Fruit fly (Drosophila melanogaster) whole organism, embryonic: Measurements from ENCODE around the gene CG17929.

Experiments
- ATbp ChIP-seq: fragments of 200-800 bp; sonication (Bioruptor generic); optimal IDR thresholded peaks from 2 replicates; lab custom pipeline; 2017; ENCODE audit warnings: missing biosample characterization, mild to moderate bottlenecking, missing genetic modification characterization, missing genetic modification reagents
- Aef1 ChIP-seq: fragments of 200-800 bp; sonication (Bioruptor generic); IDR thresholded peaks from 3 replicates; pipeline ENCODE4 v1.3.6; 2022; ENCODE audit warnings: missing biosample characterization, missing genetic modification characterization
- Antp ChIP-seq: fragments of 200-800 bp; sonication (Bioruptor generic); optimal IDR thresholded peaks from 3 replicates; lab custom pipeline; 2016; ENCODE audit warnings: missing biosample characterization, missing genetic modification characterization
- BtbVII ChIP-seq: fragments of 200-800 bp; sonication (Bioruptor generic); optimal IDR thresholded peaks from 3 replicates; lab custom pipeline; 2017; ENCODE audit warnings: missing biosample characterization, mild to moderate bottlenecking, missing genetic modification characterization
- Bteb2 ChIP-seq: fragments of 200-800 bp; sonication (Bioruptor generic); optimal IDR thresholded peaks from 2 replicates; lab custom pipeline; 2016; ENCODE audit warnings: missing biosample characterization, missing genetic modification characterization
- CG11247 ChIP-seq: fragments of 200-800 bp; sonication (Bioruptor generic); IDR thresholded peaks from 2 replicates; pipeline ENCODE4 v1.3.6; 2022; ENCODE audit warnings: missing biosample characterization, missing genetic modification characterization
- CG12155 ChIP-seq: fragments of 200-800 bp; sonication (Bioruptor generic); optimal IDR thresholded peaks from 3 replicates; lab custom pipeline; 2016; ENCODE audit warnings: missing biosample characterization, missing genetic modification characterization
- CG1233 ChIP-seq: fragments of 200-800 bp; sonication (Bioruptor generic); optimal IDR thresholded peaks from 4 replicates; lab custom pipeline; 2018; ENCODE audit warnings: missing biosample characterization, mild to moderate bottlenecking, missing genetic modification characterization
- CG12942 ChIP-seq: fragments of 200-800 bp; sonication (Bioruptor generic); optimal IDR thresholded peaks from 3 replicates; lab custom pipeline; 2016; ENCODE audit warnings: missing biosample characterization, missing genetic modification characterization
- CG14710 ChIP-seq: fragments of 200-800 bp; sonication (Bioruptor generic); optimal IDR thresholded peaks from 3 replicates; lab custom pipeline; 2019; ENCODE audit warnings: missing biosample characterization, mild to moderate bottlenecking, missing genetic modification characterization, moderate library complexity
- CG17359 ChIP-seq: fragments of 200-800 bp; sonication (Bioruptor generic); optimal IDR thresholded peaks from 3 replicates; lab custom pipeline; 2018; ENCODE audit warnings: missing biosample characterization, mild to moderate bottlenecking, missing genetic modification characterization, moderate library complexity
- CG18262 ChIP-seq: fragments of 200-800 bp; optimal IDR thresholded peaks from 3 replicates; lab custom pipeline; 2019; ENCODE audit warnings: missing biosample characterization, mild to moderate bottlenecking, missing genetic modification characterization, moderate library complexity
- CG18619 ChIP-seq: fragments of 200-800 bp; sonication (Bioruptor generic); optimal IDR thresholded peaks from 3 replicates; lab custom pipeline; 2017; ENCODE audit warnings: missing biosample characterization, mild to moderate bottlenecking, missing genetic modification characterization
- CG2120 ChIP-seq: fragments of 200-800 bp; sonication (Bioruptor generic); optimal IDR thresholded peaks from 3 replicates; lab custom pipeline; 2016; ENCODE audit warnings: missing biosample characterization, missing genetic modification characterization
- CG31441 ChIP-seq: fragments of 200-800 bp; sonication (Bioruptor generic); IDR thresholded peaks from 2 replicates; pipeline ENCODE4 v1.3.6; 2022; ENCODE audit warnings: missing biosample characterization, missing genetic modification characterization
- CG32532 ChIP-seq: fragments of 200-800 bp; sonication (Bioruptor generic); IDR thresholded peaks from 2 replicates; pipeline ENCODE4 v1.3.6; 2022; ENCODE audit warnings: missing biosample characterization, missing genetic modification characterization
- CG32767 ChIP-seq: fragments of 200-800 bp; sonication (Bioruptor generic); IDR thresholded peaks from 2 replicates; pipeline ENCODE4 v1.3.6; 2022; ENCODE audit warnings: missing biosample characterization, missing genetic modification characterization
- CG3281 ChIP-seq: fragments of 200-800 bp; sonication (Bioruptor generic); optimal IDR thresholded peaks from 3 replicates; lab custom pipeline; 2017; ENCODE audit warnings: missing biosample characterization, mild to moderate bottlenecking, missing genetic modification characterization
- CG43689 ChIP-seq: fragments of 200-800 bp; sonication (Bioruptor generic); IDR thresholded peaks from 2 replicates; pipeline ENCODE4 v1.3.6; 2022; ENCODE audit warnings: missing biosample characterization, missing genetic modification characterization
- CG6813 ChIP-seq: fragments of 200-800 bp; sonication (Bioruptor generic); optimal IDR thresholded peaks from 2 replicates; lab custom pipeline; 2017; ENCODE audit warnings: missing biosample characterization, missing genetic modification characterization, mild to moderate bottlenecking, moderate library complexity, missing genetic modification reagents
- CG7839 ChIP-seq: fragments of 200-800 bp; sonication (Bioruptor generic); optimal IDR thresholded peaks from 3 replicates; lab custom pipeline; 2018; ENCODE audit warnings: missing biosample characterization, mild to moderate bottlenecking, missing genetic modification characterization, moderate library complexity
- CG9437 ChIP-seq: fragments of 200-800 bp; sonication (Bioruptor generic); optimal IDR thresholded peaks from 2 replicates; lab custom pipeline; 2018; ENCODE audit warnings: missing biosample characterization, mild to moderate bottlenecking, missing genetic modification characterization
- CG9817 ChIP-seq: fragments of 200-800 bp; sonication (Bioruptor generic); optimal IDR thresholded peaks from 2 replicates; lab custom pipeline; 2018; ENCODE audit warnings: missing biosample characterization, mild to moderate bottlenecking, missing genetic modification characterization, moderate library complexity
- CrebB ChIP-seq: fragments of 200-800 bp; sonication (Bioruptor generic); optimal IDR thresholded peaks from 3 replicates; lab custom pipeline; 2018; ENCODE audit warnings: missing biosample characterization, mild to moderate bottlenecking, missing genetic modification characterization
- Hr3 ChIP-seq: fragments of 200-800 bp; sonication (Bioruptor generic); optimal IDR thresholded peaks from 3 replicates; lab custom pipeline; 2016; ENCODE audit warnings: missing biosample characterization, missing genetic modification characterization
- Lpt ChIP-seq: fragments of >200 bp; optimal IDR thresholded peaks from 2 replicates; lab custom pipeline; 2018; ENCODE audit warnings: missing biosample characterization, missing genetic modification characterization
- Meics ChIP-seq: fragments of 200-800 bp; sonication (Bioruptor generic); optimal IDR thresholded peaks from 2 replicates; lab custom pipeline; 2017; ENCODE audit warnings: missing biosample characterization, mild to moderate bottlenecking, missing genetic modification characterization
- Pdp1 ChIP-seq, 2 experiments: fragments of 200-800 bp; sonication (Bioruptor generic); optimal IDR thresholded peaks; 3 replicates each; lab custom pipeline; 2016; ENCODE audit warnings: missing biosample characterization in 2 of 2, missing genetic modification characterization in 2 of 2, mild to moderate bottlenecking in 1 of 2, moderate library complexity in 1 of 2
- Rfx ChIP-seq: fragments of 200-800 bp; sonication (Bioruptor generic); IDR thresholded peaks from 2 replicates; pipeline ENCODE4 v1.3.6; 2022; ENCODE audit warnings: missing biosample characterization, missing genetic modification characterization
- Spps ChIP-seq: fragments of 200-800 bp; sonication (Bioruptor generic); optimal IDR thresholded peaks from 2 replicates; lab custom pipeline; 2018; ENCODE audit warnings: missing biosample characterization, mild to moderate bottlenecking, missing genetic modification characterization
- Trl ChIP-seq, 3 experiments: fragments of >200 bp in 2 of 3; fragments of 200-800 bp in 1 of 3; sonication (Bioruptor generic) in 1 of 3; optimal IDR thresholded peaks; 2 replicates in 1 of 3; 3 replicates in 2 of 3; lab custom pipeline; 2016 to 2017; ENCODE audit warnings: missing biosample characterization in 1 of 3, missing genetic modification characterization in 1 of 3
- Usf ChIP-seq: fragments of 200-800 bp; sonication (Bioruptor generic); optimal IDR thresholded peaks from 2 replicates; lab custom pipeline; 2017; ENCODE audit warnings: missing genotype, missing biosample characterization, missing genetic modification characterization
- Vsx1 ChIP-seq: fragments of 200-800 bp; sonication (Bioruptor generic); optimal IDR thresholded peaks from 2 replicates; lab custom pipeline; 2017; ENCODE audit warnings: missing biosample characterization, mild to moderate bottlenecking, missing genetic modification characterization, missing genetic modification reagents
- Xrp1 ChIP-seq: fragments of 200-800 bp; sonication (Bioruptor generic); IDR thresholded peaks from 2 replicates; pipeline ENCODE4 v1.3.6; 2022; ENCODE audit warnings: missing biosample characterization, missing genetic modification characterization
- bcd ChIP-seq: fragments of 200-800 bp; sonication (Bioruptor generic); optimal IDR thresholded peaks from 2 replicates; lab custom pipeline; 2017; ENCODE audit warnings: missing biosample characterization, mild to moderate bottlenecking, missing genetic modification characterization
- croc ChIP-seq: fragments of 200-800 bp; sonication (Bioruptor generic); conservative IDR thresholded peaks from 3 replicates; pipeline ENCODE4 v1.3.6; 2022; ENCODE audit warnings: missing biosample characterization, missing genetic modification characterization
- grn ChIP-seq: fragments of 200-800 bp; sonication (Bioruptor generic); optimal IDR thresholded peaks from 3 replicates; lab custom pipeline; 2017; ENCODE audit warnings: missing biosample characterization, missing genetic modification characterization
- hkb ChIP-seq, 2 experiments: fragments of 200-800 bp in 1 of 2; fragments of >200 bp in 1 of 2; sonication (Bioruptor generic) in 1 of 2; IDR thresholded peaks in 1 of 2; optimal IDR thresholded peaks in 1 of 2; 2 replicates each; pipeline versions ENCODE4 v1.3.6 to Lab custom; 2017 to 2022; ENCODE audit warnings: missing biosample characterization in 1 of 2, missing genetic modification characterization in 1 of 2
- maf-S ChIP-seq: fragments of 200-800 bp; sonication (Bioruptor generic); optimal IDR thresholded peaks from 2 replicates; lab custom pipeline; 2016; ENCODE audit warnings: missing biosample characterization, missing genetic modification characterization
- nom ChIP-seq: fragments of 200-800 bp; sonication (Bioruptor generic); optimal IDR thresholded peaks from 2 replicates; lab custom pipeline; 2017; ENCODE audit warnings: missing biosample characterization, missing genetic modification characterization, mild to moderate bottlenecking, moderate library complexity, missing genetic modification reagents
- peb ChIP-seq: fragments of 200-800 bp; sonication (Bioruptor generic); IDR thresholded peaks from 2 replicates; pipeline ENCODE4 v1.3.6; 2022; ENCODE audit warnings: missing biosample characterization, missing genetic modification characterization
- sc ChIP-seq, 3 experiments: fragments of >200 bp in 2 of 3; fragments of 200-800 bp in 1 of 3; sonication (Bioruptor generic) in 1 of 3; optimal IDR thresholded peaks; 2 replicates in 2 of 3; 3 replicates in 1 of 3; lab custom pipeline; 2017; ENCODE audit warnings: mild to moderate bottlenecking in 1 of 3, missing biosample characterization in 1 of 3, missing genetic modification characterization in 1 of 3, missing genetic modification reagents in 1 of 3
- seq ChIP-seq: fragments of 200-800 bp; sonication (Bioruptor generic); IDR thresholded peaks from 2 replicates; pipeline ENCODE4 v1.3.6; 2022; ENCODE audit warnings: missing biosample characterization, missing genetic modification characterization
- slou ChIP-seq: fragments of 200-800 bp; sonication (Bioruptor generic); optimal IDR thresholded peaks from 3 replicates; lab custom pipeline; 2016; ENCODE audit warnings: missing biosample characterization, missing genetic modification characterization
- slp2 ChIP-seq: fragments of 200-800 bp; sonication (Bioruptor generic); optimal IDR thresholded peaks from 2 replicates; lab custom pipeline; 2016; ENCODE audit warnings: missing biosample characterization, missing genetic modification characterization
- ssp ChIP-seq: fragments of 200-800 bp; sonication (Bioruptor generic); IDR thresholded peaks from 2 replicates; pipeline ENCODE4 v1.3.6; 2022; ENCODE audit warnings: missing biosample characterization, missing genetic modification characterization
- sug ChIP-seq: fragments of 200-800 bp; optimal IDR thresholded peaks from 2 replicates; lab custom pipeline; 2019; ENCODE audit warnings: missing biosample characterization, mild to moderate bottlenecking, missing genetic modification characterization, moderate library complexity
- zfh1 ChIP-seq: fragments of 200-800 bp; sonication (Bioruptor generic); IDR thresholded peaks from 3 replicates; pipeline ENCODE4 v1.3.6; 2022; ENCODE audit warnings: missing biosample characterization, missing genetic modification characterization

The CG17929 gene

dm6 chr3R:16331809-16332343 is 6.6 kb downstream of the CG17929 start (continued):
- TF ChIP-seq Pdp1 (GFP tag; optimal IDR thresholded peaks at IDR 0.05; lab: Kevin White, UChicago) = peak; percentile 20 to 57
- peak; percentile 22 for TF ChIP-seq CG7839 (tag; lab: Kevin White, UChicago)
- peak; percentile 58 for TF ChIP-seq CG11247 (GFP tag; lab: Robert Waterston, UW)
- no peak for TF ChIP-seq hkb (optimal IDR thresholded peaks at IDR 0.05; lab: Kevin White, UChicago)
- TF ChIP-seq hkb (GFP tag; IDR thresholded peaks at IDR 0.05; lab: Robert Waterston, UW) = peak; percentile 58; the same call in 1 of the 2 replicates
- peak; percentile 68 for TF ChIP-seq CG12942 (GFP tag; lab: Kevin White, UChicago)
- TF ChIP-seq Lpt (GFP tag; lab: Kevin White, UChicago) = no peak
- peak; percentile 38 for TF ChIP-seq bcd (GFP tag; lab: Kevin White, UChicago)
- TF ChIP-seq slp2 (GFP tag; lab: Kevin White, UChicago) = peak; percentile 60
- peak; percentile 75 for TF ChIP-seq Vsx1 (GFP tag; lab: Kevin White, UChicago)
- TF ChIP-seq croc (GFP tag; lab: Robert Waterston, UW) = no peak; the same call in 2 of the 3 replicates
- TF ChIP-seq Bteb2 (GFP tag; lab: Kevin White, UChicago) = peak; percentile 27
- TF ChIP-seq peb (GFP tag; lab: Robert Waterston, UW) = 0 out of 2 replicates have a peak, but pooled peaks have one; percentile 30
- peak; percentile 38 for TF ChIP-seq sug (tag; lab: Kevin White, UChicago)
- peak; percentile 51 for TF ChIP-seq Spps (tag; lab: Kevin White, UChicago)
- TF ChIP-seq CG9437 (GFP tag; lab: Kevin White, UChicago) = peak; percentile 9
- peak; percentile 86 for TF ChIP-seq CrebB (tag; lab: Kevin White, UChicago)
- peak; percentile 86 for TF ChIP-seq CG6813 (GFP tag; lab: Kevin White, UChicago)
- peak; percentile 62; the same call in 1 of the 2 replicates for TF ChIP-seq Rfx (GFP tag; lab: Robert Waterston, UW)
- TF ChIP-seq CG12155 (GFP tag; lab: Kevin White, UChicago) = peak; percentile 1
- TF ChIP-seq seq = peak; percentile 79
- TF ChIP-seq maf-S = peak; percentile 26
- TF ChIP-seq BtbVII (GFP tag; lab: Kevin White, UChicago) = peak; percentile 41
- TF ChIP-seq Usf (GFP tag; lab: Kevin White, UChicago) = peak; percentile 13
- TF ChIP-seq CG32767 (GFP tag; lab: Robert Waterston, UW) = 0 out of 2 replicates have a peak, but pooled peaks have one; percentile 31
- TF ChIP-seq slou (GFP tag; lab: Kevin White, UChicago) = peak; percentile 30
- TF ChIP-seq ssp (GFP tag; lab: Robert Waterston, UW) = no peak
- TF ChIP-seq Hr3 (GFP tag; lab: Kevin White, UChicago) = no peak
- peak; percentile 87 for TF ChIP-seq Xrp1 (GFP tag; lab: Robert Waterston, UW)
- peak; percentile 68 for TF ChIP-seq CG18262 (tag; lab: Kevin White, UChicago)
- peak; percentile 73 for TF ChIP-seq CG1233 (GFP tag; lab: Kevin White, UChicago)
- no peak for TF ChIP-seq sc (optimal IDR thresholded peaks at IDR 0.05; lab: Kevin White, UChicago)
- peak; percentile 83 for TF ChIP-seq sc (GFP tag; optimal IDR thresholded peaks at IDR 0.05; lab: Kevin White, UChicago)
- peak; percentile 83 for TF ChIP-seq ATbp (GFP tag; lab: Kevin White, UChicago)
- peak; percentile 57; the same call in 2 of the 3 replicates for TF ChIP-seq zfh1 (GFP tag; lab: Robert Waterston, UW)
- peak; percentile 77 for TF ChIP-seq grn (GFP tag; lab: Kevin White, UChicago)
- peak; percentile 33 for TF ChIP-seq CG17359 (tag; lab: Kevin White, UChicago)
- TF ChIP-seq CG3281 (GFP tag; lab: Kevin White, UChicago) = peak; percentile 52
- peak; percentile 8 for TF ChIP-seq Antp
- TF ChIP-seq Trl (optimal IDR thresholded peaks at IDR 0.05; lab: Kevin White, UChicago) = no peak
- TF ChIP-seq Trl (GFP tag; optimal IDR thresholded peaks at IDR 0.05; lab: Kevin White, UChicago) = peak; percentile 73
- peak; percentile 60 for TF ChIP-seq nom (GFP tag; lab: Kevin White, UChicago)
- TF ChIP-seq CG18619 (GFP tag; lab: Kevin White, UChicago) = peak; percentile 74
- peak; percentile 55 for TF ChIP-seq CG14710 (tag; lab: Kevin White, UChicago)
- no peak for TF ChIP-seq Aef1
- no peak; the same call in 1 of the 2 replicates for TF ChIP-seq CG32532 (GFP tag; lab: Robert Waterston, UW)
- peak; percentile 61 for TF ChIP-seq Meics (GFP tag; lab: Kevin White, UChicago)
- TF ChIP-seq CG9817 (tag; lab: Kevin White, UChicago) = peak; percentile 21
- peak; percentile 60 for TF ChIP-seq CG2120
- TF ChIP-seq CG43689 (GFP tag; lab: Robert Waterston, UW) = no peak
- TF ChIP-seq CG31441 (GFP tag; lab: Robert Waterston, UW) = peak; percentile 54; the same call in 1 of the 2 replicates
